Worm (Caenorhabditis elegans): Measurements from ENCODE around the gene R144.10.

- TF ChIP-seq C08G9.2 (tag; optimal IDR thresholded peaks at IDR 0.05) (no peak), npax-4 (tag; optimal IDR thresholded peaks at IDR 0.05) (no peak), pqm-1 (tag; optimal IDR thresholded peaks at IDR 0.05) (no peak), tbx-2 (tag; optimal IDR thresholded peaks at IDR 0.05) (no peak), unc-86 (tag; optimal IDR thresholded peaks at IDR 0.05) (no peak), zip-5 (tag; optimal IDR thresholded peaks at IDR 0.05) (no peak), unc-55 (GFP tag; optimal IDR thresholded peaks at IDR 0.05) (no peak), pha-4 (tag; optimal IDR thresholded peaks at IDR 0.05) (no peak), lin-11 (tag; optimal IDR thresholded peaks at IDR 0.05) (no peak), elt-2 (tag; optimal IDR thresholded peaks at IDR 0.05) (no peak), nhr-11 (tag; optimal IDR thresholded peaks at IDR 0.05) (no peak)
These were observed 2.5 kb upstream of the R144.10 start, which contains the start of gene R144.6 for ce11 chrIII:5004621-5005020.

Data from whole organism, late embryonic.